Fruit fly (Drosophila melanogaster) whole organism, prepupa: ENCODE results near the gene CG17207.

Source experiments
- CG11294 ChIP-seq: fragments of 200-800 bp; sonication (Bioruptor generic); IDR thresholded peaks from 2 replicates; pipeline ENCODE4 v1.3.6; 2022; ENCODE audit warnings: missing biosample characterization, missing genetic modification characterization
- CG11762 ChIP-seq: fragments of 200-800 bp; sonication (Bioruptor generic); optimal IDR thresholded peaks from 3 replicates; lab custom pipeline; 2016; ENCODE audit warnings: missing biosample characterization, missing genetic modification characterization; ENCODE audit not compliant: insufficient read depth
- CG1621 ChIP-seq: fragments of 200-800 bp; sonication (Bioruptor generic); optimal IDR thresholded peaks from 3 replicates; lab custom pipeline; 2018; ENCODE audit warnings: missing biosample characterization, mild to moderate bottlenecking, missing genetic modification characterization
- CG16779 ChIP-seq: fragments of 200-800 bp; sonication (Bioruptor generic); optimal IDR thresholded peaks from 3 replicates; lab custom pipeline; 2017; ENCODE audit warnings: missing biosample characterization, mild to moderate bottlenecking, missing genetic modification characterization
- CG3032 ChIP-seq: fragments of 200-800 bp; optimal IDR thresholded peaks from 2 replicates; lab custom pipeline; 2019; ENCODE audit warnings: missing biosample characterization, mild to moderate bottlenecking, missing genetic modification characterization, moderate library complexity
- CG31627 ChIP-seq: fragments of 200-800 bp; sonication (Bioruptor generic); optimal IDR thresholded peaks from 3 replicates; lab custom pipeline; 2016; ENCODE audit warnings: missing biosample characterization, missing genetic modification characterization
- CG32006 ChIP-seq: fragments of 200-800 bp; sonication (Bioruptor generic); optimal IDR thresholded peaks from 3 replicates; lab custom pipeline; 2017; ENCODE audit warnings: missing biosample characterization, mild to moderate bottlenecking, missing genetic modification characterization
- CG34406 ChIP-seq: fragments of 200-800 bp; sonication (Bioruptor generic); optimal IDR thresholded peaks from 3 replicates; lab custom pipeline; 2016; ENCODE audit warnings: missing biosample characterization, missing genetic modification characterization
- CG4318 ChIP-seq: fragments of 200-800 bp; sonication (Bioruptor generic); optimal IDR thresholded peaks from 3 replicates; lab custom pipeline; 2017; ENCODE audit warnings: missing biosample characterization, mild to moderate bottlenecking, missing genetic modification characterization
- CG6276 ChIP-seq: fragments of 200-800 bp; sonication (Bioruptor generic); optimal IDR thresholded peaks from 2 replicates; lab custom pipeline; 2017; ENCODE audit warnings: missing biosample characterization, mild to moderate bottlenecking, missing genetic modification characterization
- CG6854 ChIP-seq: fragments of 200-800 bp; sonication (Bioruptor generic); optimal IDR thresholded peaks from 2 replicates; lab custom pipeline; 2017; ENCODE audit warnings: missing biosample characterization, mild to moderate bottlenecking, missing genetic modification characterization
- CG8119 ChIP-seq: fragments of 200-800 bp; sonication (Bioruptor generic); IDR thresholded peaks from 3 replicates; pipeline ENCODE4 v1.3.6; 2022; ENCODE audit warnings: missing biosample characterization, missing genetic modification characterization
- CG9139 ChIP-seq: fragments of 200-800 bp; sonication (Bioruptor generic); optimal IDR thresholded peaks from 3 replicates; lab custom pipeline; 2017; ENCODE audit warnings: missing biosample characterization, mild to moderate bottlenecking, missing genetic modification characterization
- Eip75B ChIP-seq: fragments of 200-800 bp; sonication (Bioruptor generic); optimal IDR thresholded peaks from 3 replicates; lab custom pipeline; 2016; ENCODE audit warnings: missing biosample characterization, missing genetic modification characterization
- Eip78C ChIP-seq: fragments of 200-800 bp; sonication (Bioruptor generic); peaks from one replicate; lab custom pipeline; 2016; ENCODE audit warnings: missing biosample characterization, missing genetic modification characterization
- Eip93F ChIP-seq: fragments of 200-800 bp; sonication (Bioruptor generic); optimal IDR thresholded peaks from 2 replicates; lab custom pipeline; 2016; ENCODE audit warnings: missing biosample characterization, mild to moderate bottlenecking, missing genetic modification characterization
- Ets21C ChIP-seq: fragments of 200-800 bp; sonication (Bioruptor generic); optimal IDR thresholded peaks from 3 replicates; lab custom pipeline; 2016; ENCODE audit warnings: missing biosample characterization, missing genetic modification characterization
- Ets96B ChIP-seq: fragments of 200-800 bp; optimal IDR thresholded peaks from 2 replicates; lab custom pipeline; 2019; ENCODE audit warnings: missing biosample characterization, mild to moderate bottlenecking, missing genetic modification characterization, moderate library complexity
- Hr4 ChIP-seq: fragments of 200-800 bp; sonication (Bioruptor generic); optimal IDR thresholded peaks from 3 replicates; lab custom pipeline; 2016; ENCODE audit warnings: missing biosample characterization, missing genetic modification characterization
- Lpt ChIP-seq: fragments of 200-800 bp; sonication (Bioruptor generic); optimal IDR thresholded peaks from 3 replicates; lab custom pipeline; 2016; ENCODE audit warnings: missing biosample characterization, missing genetic modification characterization
- OdsH ChIP-seq: fragments of 200-800 bp; sonication (Bioruptor generic); optimal IDR thresholded peaks from 3 replicates; lab custom pipeline; 2016; ENCODE audit warnings: missing biosample characterization, missing genetic modification characterization
- Smox ChIP-seq: fragments of 200-800 bp; sonication (Bioruptor generic); optimal IDR thresholded peaks from 3 replicates; lab custom pipeline; 2016; ENCODE audit warnings: missing biosample characterization, missing genetic modification characterization
- Sox14 ChIP-seq: fragments of 200-800 bp; sonication (Bioruptor generic); optimal IDR thresholded peaks from 3 replicates; lab custom pipeline; 2016; ENCODE audit warnings: missing biosample characterization, missing genetic modification characterization
- cyc ChIP-seq: fragments of 200-800 bp; sonication (Bioruptor generic); optimal IDR thresholded peaks from 3 replicates; lab custom pipeline; 2016; ENCODE audit warnings: missing biosample characterization, missing genetic modification characterization
- esn ChIP-seq: fragments of 200-800 bp; sonication (Bioruptor generic); optimal IDR thresholded peaks from 2 replicates; lab custom pipeline; 2016; ENCODE audit warnings: missing biosample characterization, mild to moderate bottlenecking, missing genetic modification characterization, moderate library complexity
- fd85E ChIP-seq: fragments of 200-800 bp; sonication (Bioruptor generic); optimal IDR thresholded peaks from 3 replicates; lab custom pipeline; 2016; ENCODE audit warnings: missing biosample characterization, missing genetic modification characterization
- lz ChIP-seq: fragments of 200-800 bp; sonication (Bioruptor generic); optimal IDR thresholded peaks from 3 replicates; lab custom pipeline; 2016; ENCODE audit warnings: missing biosample characterization, missing genetic modification characterization
- net ChIP-seq: fragments of 200-800 bp; sonication (Bioruptor generic); optimal IDR thresholded peaks from 3 replicates; lab custom pipeline; 2016; ENCODE audit warnings: missing biosample characterization, missing genetic modification characterization
- salr ChIP-seq, 2 experiments: fragments of 200-800 bp; sonication (Bioruptor generic); optimal IDR thresholded peaks; 3 replicates each; lab custom pipeline; 2016 to 2018; ENCODE audit warnings: missing biosample characterization in 2 of 2, missing genetic modification characterization in 2 of 2, mild to moderate bottlenecking in 1 of 2
- ss ChIP-seq, 2 experiments: fragments of 200-800 bp; sonication (Bioruptor generic); optimal IDR thresholded peaks; 2 replicates in 1 of 2; 3 replicates in 1 of 2; lab custom pipeline; 2017 to 2018; ENCODE audit warnings: mild to moderate bottlenecking in 2 of 2, missing biosample characterization in 2 of 2, missing genetic modification characterization in 2 of 2, moderate library complexity in 1 of 2
- svp ChIP-seq: fragments of 200-800 bp; sonication (Bioruptor generic); peaks from one replicate; lab custom pipeline; 2016; ENCODE audit warnings: missing biosample characterization, missing genetic modification characterization
- vri ChIP-seq: fragments of 200-800 bp; sonication (Bioruptor generic); optimal IDR thresholded peaks from 3 replicates; lab custom pipeline; 2016; ENCODE audit warnings: missing biosample characterization, mild to moderate bottlenecking, missing genetic modification characterization

The CG17207 gene

DNA sequence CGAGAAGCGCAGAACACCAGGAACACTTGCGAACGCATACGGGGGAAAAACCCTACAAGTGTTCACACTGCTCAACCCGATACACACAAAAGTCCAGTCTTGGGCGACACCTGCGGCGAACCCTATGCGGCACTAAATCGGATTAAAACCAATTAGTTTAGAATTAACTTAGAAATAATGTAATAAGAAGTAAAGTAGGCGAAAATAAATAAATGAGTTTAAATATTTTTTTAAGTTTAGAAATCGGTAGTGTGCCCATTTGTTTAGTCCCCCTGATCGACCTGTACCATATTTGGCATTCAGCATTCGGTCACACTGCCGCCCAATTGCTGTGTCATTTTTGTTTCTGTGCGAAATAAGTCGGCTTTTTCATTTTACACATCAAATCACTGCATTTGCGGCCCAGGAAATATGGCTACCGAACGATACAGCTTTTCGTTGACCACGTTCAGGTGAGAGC is 7.9 kb downstream of the CG17207 start, which contains the start of gene Prosalpha2 (continued):
- no peak for TF ChIP-seq svp (GFP tag; lab: Kevin White, UChicago)
- no peak for TF ChIP-seq salr (GFP tag; optimal IDR thresholded peaks at IDR 0.05; lab: Kevin White, UChicago)
- no peak for TF ChIP-seq CG11762 (GFP tag; lab: Kevin White, UChicago)
- no peak for TF ChIP-seq CG4318
- no peak for TF ChIP-seq CG6854
- peak; percentile 22 for TF ChIP-seq lz (GFP tag; lab: Kevin White, UChicago)
- TF ChIP-seq Hr4 (GFP tag; lab: Kevin White, UChicago): no peak

DNA sequence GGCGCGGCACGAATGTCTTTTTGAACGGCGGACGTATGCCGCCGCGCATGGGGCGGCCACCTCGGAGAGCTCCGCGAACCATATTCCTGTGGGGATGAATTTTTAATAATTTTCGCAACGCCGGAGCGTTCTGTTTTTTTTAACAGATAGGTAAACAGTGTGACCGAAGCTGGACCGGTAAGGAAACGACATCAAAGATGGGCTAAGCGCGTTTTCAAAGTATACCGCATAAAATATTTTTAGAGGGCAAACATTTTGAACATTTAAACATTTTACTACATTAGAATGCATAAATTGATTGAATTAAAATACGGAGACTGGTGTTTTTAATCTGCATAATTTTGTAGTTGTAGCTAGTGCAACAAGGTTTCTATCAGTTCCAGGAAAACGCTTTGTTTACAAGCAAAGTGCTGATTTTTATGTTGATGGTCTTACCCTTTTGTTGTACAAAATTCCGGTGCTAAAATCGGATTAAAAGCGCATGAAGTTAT is 9.8 kb downstream of the CG17207 start, which contains the start of the genes CG5641 and CG5245:
Gene CG5641 (minus strand): TSS at position 163 of the 491 bp plus-strand sequence.
Gene CG5245 (plus strand): TSS at position 441 of the 491 bp plus-strand sequence.
- TF ChIP-seq Ets96B (tag; lab: Kevin White, UChicago) (no peak), Sox14 (GFP tag; lab: Kevin White, UChicago) (peak; percentile 17)
- TF ChIP-seq, all 60 proteins: peak for 1

DNA sequence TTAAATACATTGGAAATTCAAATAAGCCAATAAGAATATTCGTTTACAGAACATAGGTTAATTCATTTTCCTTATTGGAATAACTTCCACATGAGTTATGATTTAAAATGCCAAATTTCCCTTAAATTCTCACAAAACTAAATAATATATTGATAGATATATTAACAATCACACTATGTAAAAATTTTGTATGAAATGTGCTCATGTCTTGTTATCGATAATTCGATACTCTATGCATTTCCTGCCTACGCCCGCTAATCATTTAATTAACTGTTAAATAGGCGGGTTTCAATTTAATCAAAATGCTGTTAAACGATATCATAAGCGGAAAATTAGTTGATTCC is 12.7 kb downstream of the CG17207 start, which contains the start of gene NANS:
Gene NANS (plus strand): TSS at position 269 of the 344 bp plus-strand sequence.
- TF ChIP-seq CG6276 (GFP tag; lab: Kevin White, UChicago) (no peak), CG6854 (peak; percentile 17), Eip75B (GFP tag; lab: Kevin White, UChicago) (no peak), vri (GFP tag; lab: Kevin White, UChicago) (no peak), OdsH (GFP tag; lab: Kevin White, UChicago) (no peak)
- TF ChIP-seq, all 60 proteins: peak for 1

DNA sequence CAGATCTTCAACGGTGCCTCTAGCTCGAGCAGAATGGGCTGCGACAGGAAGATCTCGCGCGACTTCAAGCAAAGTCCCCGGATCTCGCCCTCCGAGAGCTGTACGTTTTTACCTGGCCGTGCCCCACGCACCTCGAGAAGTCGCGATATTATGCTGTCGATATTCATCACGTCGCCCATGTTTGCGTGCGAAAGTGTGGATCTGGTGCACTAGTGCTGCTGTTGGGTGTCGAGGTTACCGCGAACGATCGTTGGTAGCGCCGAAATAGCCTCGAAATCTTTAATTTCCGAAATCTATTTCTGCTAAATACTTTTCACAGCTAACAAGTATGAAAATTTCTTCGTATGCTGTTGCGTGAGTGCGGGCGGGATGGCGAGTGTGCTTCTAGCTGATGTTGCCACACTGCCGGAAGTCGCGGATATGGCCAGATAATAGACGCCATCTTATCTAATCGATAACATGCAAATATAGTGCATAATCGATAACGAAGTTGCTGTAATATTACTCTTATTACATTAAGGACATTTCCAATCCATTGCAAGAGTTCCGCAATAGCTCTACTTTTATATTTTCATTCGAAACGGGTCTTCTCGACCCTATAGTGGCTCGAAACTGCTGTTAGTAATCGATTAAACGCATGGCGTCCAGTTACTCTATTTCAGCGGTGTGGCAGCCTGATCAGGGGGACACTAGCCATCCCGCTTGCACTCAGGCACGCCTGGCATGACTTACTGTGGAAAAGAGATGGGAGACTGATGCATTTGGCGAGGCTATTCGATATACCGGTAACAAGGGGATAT is 13.2 kb downstream of the CG17207 start, which contains the start of gene Pp1-87B:
Gene Pp1-87B (minus strand): TSS at position 408 of the 800 bp plus-strand sequence.
- no peak for TF ChIP-seq CG32006 (GFP tag; lab: Kevin White, UChicago)
- peak; percentile 69 for TF ChIP-seq Eip78C (GFP tag; lab: Kevin White, UChicago)
- no peak for TF ChIP-seq CG34406
- TF ChIP-seq CG9139 (GFP tag; lab: Kevin White, UChicago): no peak
- TF ChIP-seq Lpt (GFP tag; lab: Kevin White, UChicago): no peak
- no peak for TF ChIP-seq net (GFP tag; lab: Kevin White, UChicago)
- no peak for TF ChIP-seq CG16779 (tag; lab: Kevin White, UChicago)
- no peak for TF ChIP-seq salr (GFP tag; optimal IDR thresholded peaks at IDR 0.05; lab: Kevin White, UChicago)
- peak; percentile 29 for TF ChIP-seq CG31627 (GFP tag; lab: Kevin White, UChicago)
- TF ChIP-seq Smox (GFP tag; lab: Kevin White, UChicago): no peak
- TF ChIP-seq CG6854: no peak
- no peak for TF ChIP-seq Eip93F (GFP tag; lab: Kevin White, UChicago)
- peak; percentile 20 for TF ChIP-seq CG1621 (tag; lab: Kevin White, UChicago)
- no peak for TF ChIP-seq CG8119 (GFP tag; lab: Robert Waterston, UW)
- TF ChIP-seq CG11294 (GFP tag; lab: Robert Waterston, UW): no peak
- peak; percentile 5 for TF ChIP-seq CG3032 (tag; lab: Kevin White, UChicago)
- TF ChIP-seq Eip75B (GFP tag; lab: Kevin White, UChicago): no peak
- no peak for TF ChIP-seq cyc
- TF ChIP-seq fd85E (GFP tag; lab: Kevin White, UChicago): no peak
- TF ChIP-seq CG11762 (GFP tag; lab: Kevin White, UChicago): no peak
- TF ChIP-seq esn (GFP tag; lab: Kevin White, UChicago): peak; percentile 17
- no peak for TF ChIP-seq Ets21C (GFP tag; lab: Kevin White, UChicago)
- TF ChIP-seq ss (GFP tag; optimal IDR thresholded peaks at IDR 0.05; lab: Kevin White, UChicago): no peak
